Fruit fly (Drosophila melanogaster) whole organism: ENCODE data around the gene twin.

ENCODE experiments used
- CG8478 ChIP-seq: fragments of >200 bp; optimal IDR thresholded peaks from 2 replicates; lab custom pipeline; 2018; ENCODE audit warnings: inconsistent platforms
- Dll ChIP-seq: fragments of >200 bp; optimal IDR thresholded peaks from 2 replicates; lab custom pipeline; 2017
- EcR ChIP-seq, 2 experiments: fragments of >200 bp; optimal IDR thresholded peaks; 2 replicates each; lab custom pipeline; 2017; ENCODE audit warnings: missing biosample characterization in 2 of 2, missing genetic modification characterization in 2 of 2, missing genetic modification reagents in 2 of 2
- pan ChIP-seq: fragments of >200 bp; optimal IDR thresholded peaks from 2 replicates; lab custom pipeline; 2017
- psq ChIP-seq: fragments of >200 bp; optimal IDR thresholded peaks from 2 replicates; lab custom pipeline; 2017
- usp ChIP-seq: fragments of >200 bp; optimal IDR thresholded peaks from 2 replicates; lab custom pipeline; 2017; ENCODE audit warnings: missing biosample characterization, missing genetic modification characterization, mixed read lengths

Gene twin

DNA sequence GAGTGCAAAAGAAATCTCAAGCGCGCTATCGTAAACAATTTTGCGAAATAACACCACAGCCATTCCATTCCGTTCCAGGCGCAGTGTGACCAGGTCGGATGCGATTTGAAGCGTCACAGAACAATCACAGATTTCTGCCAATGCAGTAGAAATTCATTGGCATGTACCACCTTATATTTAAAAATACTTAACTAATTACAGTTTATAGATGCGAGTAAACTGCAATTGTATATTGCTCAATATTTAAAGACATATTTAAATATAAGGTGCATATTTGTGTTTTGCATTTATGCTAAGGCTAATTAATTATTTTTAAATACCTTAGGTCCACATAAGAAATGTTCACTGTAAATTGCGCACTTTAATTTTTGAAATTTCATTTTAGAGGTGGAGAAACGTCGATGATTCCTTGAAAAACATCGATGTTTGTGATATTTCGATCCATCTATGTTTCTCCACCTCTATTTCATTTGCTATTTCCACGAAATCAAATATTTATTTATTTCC, 28.3 kb downstream of the twin start, which contains the start of the genes SMC6 and CG6204:
TSS of gene SMC6 (minus strand) at position 51 of the 507 bp plus-strand sequence.
TSS of gene CG6204 (plus strand) at position 460 of the 507 bp plus-strand sequence.
- no peak for TF ChIP-seq psq (lab: Kevin White, UChicago)
- TF ChIP-seq EcR (GFP tag; optimal IDR thresholded peaks at IDR 0.05; lab: Kevin White, UChicago): no peak
- no peak for TF ChIP-seq usp (GFP tag; lab: Kevin White, UChicago)
- TF ChIP-seq pan (lab: Kevin White, UChicago): no peak
- TF ChIP-seq Dll (lab: Kevin White, UChicago): no peak
- TF ChIP-seq CG8478 (lab: Kevin White, UChicago): no peak

DNA sequence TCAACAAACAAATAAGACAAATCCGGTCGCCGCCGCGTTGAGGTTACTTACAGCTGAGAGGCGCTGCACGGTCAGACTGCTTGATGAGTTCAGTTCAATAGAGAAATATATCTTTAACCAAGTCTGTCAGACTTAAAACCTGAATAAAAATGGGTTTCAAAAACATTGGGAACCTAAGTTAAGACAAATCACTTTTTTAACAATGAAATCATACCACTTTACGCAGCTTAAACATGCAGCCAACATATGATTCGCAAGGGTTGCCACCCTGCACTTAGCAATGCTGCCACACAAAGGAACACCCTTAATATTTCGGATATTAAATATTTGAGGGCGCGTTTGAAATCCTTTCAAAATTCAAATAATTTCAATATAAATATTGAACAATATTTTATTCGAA, 33.1 kb downstream of the twin start, which contains the start of gene CG5515:
TSS of gene CG5515 (minus strand) at position 278 of the 400 bp plus-strand sequence.
- no peak for TF ChIP-seq EcR (GFP tag; optimal IDR thresholded peaks at IDR 0.05; lab: Kevin White, UChicago)
- TF ChIP-seq pan (lab: Kevin White, UChicago): no peak
- no peak for TF ChIP-seq psq (lab: Kevin White, UChicago)
- TF ChIP-seq Dll (lab: Kevin White, UChicago): no peak
- TF ChIP-seq CG8478 (lab: Kevin White, UChicago): no peak
- no peak for TF ChIP-seq usp (GFP tag; lab: Kevin White, UChicago)

DNA sequence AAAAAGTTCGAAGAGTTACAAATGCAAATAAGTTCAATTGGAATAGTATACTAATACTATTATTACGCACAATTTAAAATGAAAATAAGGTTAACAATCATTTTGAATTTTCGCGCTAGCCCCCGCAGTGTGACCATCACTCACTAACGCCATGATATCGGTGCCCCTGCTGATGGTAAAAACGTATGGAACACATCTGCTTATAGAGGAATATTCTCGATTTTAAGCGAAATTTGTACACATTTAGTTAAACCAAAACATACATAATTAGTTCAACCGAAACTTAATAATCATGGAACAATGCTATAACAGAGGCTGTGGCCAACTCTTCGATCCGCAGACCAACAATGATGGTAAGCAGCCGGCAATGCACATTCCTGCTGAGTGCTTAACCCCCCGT, 35.6 kb downstream of the twin start, which contains the start of gene mora:
TSS of gene mora (plus strand) at position 172 of the 400 bp plus-strand sequence.
- TF ChIP-seq CG8478 (lab: Kevin White, UChicago): no peak
- no peak for TF ChIP-seq psq (lab: Kevin White, UChicago)
- TF ChIP-seq Dll (lab: Kevin White, UChicago): no peak

DNA sequence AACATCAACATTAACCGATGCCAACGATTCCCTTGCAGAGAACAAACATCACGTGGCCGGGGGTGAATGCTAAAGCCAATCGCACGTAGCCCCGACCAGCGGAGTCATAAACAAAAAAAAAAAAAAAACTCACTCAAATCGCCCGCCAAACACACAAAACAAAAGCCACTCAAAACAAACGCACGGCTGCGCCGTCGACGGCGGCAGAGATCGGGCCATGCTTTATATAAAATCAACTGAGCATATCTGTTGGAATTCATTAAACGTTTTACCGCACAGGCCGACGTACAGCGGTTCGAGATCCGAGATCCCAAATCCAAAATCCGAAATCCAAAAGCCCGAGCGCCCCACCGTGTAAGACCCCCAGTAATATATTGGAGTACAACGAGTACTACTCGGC, 49.4 kb downstream of the twin start, which contains the start of gene CG13606:
TSS of gene CG13606 (plus strand) at position 250 of the 400 bp plus-strand sequence.
- no peak for TF ChIP-seq usp (GFP tag; lab: Kevin White, UChicago)
- no peak for TF ChIP-seq pan (lab: Kevin White, UChicago)
- TF ChIP-seq psq (lab: Kevin White, UChicago): no peak
- TF ChIP-seq CG8478 (lab: Kevin White, UChicago): no peak
- no peak for TF ChIP-seq Dll (lab: Kevin White, UChicago)
- no peak for TF ChIP-seq EcR (GFP tag; optimal IDR thresholded peaks at IDR 0.05; lab: Kevin White, UChicago)

DNA sequence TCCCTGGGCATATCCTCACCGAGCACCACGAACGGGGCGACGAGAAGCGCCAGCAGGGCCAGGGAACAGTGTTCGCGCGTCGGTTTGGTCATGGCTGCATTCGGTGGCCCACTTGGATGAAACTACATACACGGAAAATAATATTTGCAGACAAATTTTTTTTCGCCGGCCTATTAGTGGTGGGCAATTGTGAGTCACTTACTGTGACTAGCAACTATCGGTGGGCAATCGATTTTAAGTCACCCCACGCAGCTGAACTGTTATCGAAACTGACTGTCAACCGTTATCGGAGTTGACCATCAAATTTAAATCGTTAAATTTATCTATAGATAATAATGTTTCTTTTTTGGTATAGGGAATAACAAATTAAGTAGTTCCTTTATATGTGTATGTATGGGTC, 52.4 kb downstream of the twin start, which contains the start of gene CG5510:
TSS of gene CG5510 (minus strand) at position 201 of the 400 bp plus-strand sequence.
- TF ChIP-seq EcR (GFP tag; optimal IDR thresholded peaks at IDR 0.05; lab: Kevin White, UChicago) (no peak), usp (GFP tag; lab: Kevin White, UChicago) (no peak), Dll (lab: Kevin White, UChicago) (no peak), psq (lab: Kevin White, UChicago) (no peak), CG8478 (lab: Kevin White, UChicago) (no peak), pan (lab: Kevin White, UChicago) (no peak)

DNA sequence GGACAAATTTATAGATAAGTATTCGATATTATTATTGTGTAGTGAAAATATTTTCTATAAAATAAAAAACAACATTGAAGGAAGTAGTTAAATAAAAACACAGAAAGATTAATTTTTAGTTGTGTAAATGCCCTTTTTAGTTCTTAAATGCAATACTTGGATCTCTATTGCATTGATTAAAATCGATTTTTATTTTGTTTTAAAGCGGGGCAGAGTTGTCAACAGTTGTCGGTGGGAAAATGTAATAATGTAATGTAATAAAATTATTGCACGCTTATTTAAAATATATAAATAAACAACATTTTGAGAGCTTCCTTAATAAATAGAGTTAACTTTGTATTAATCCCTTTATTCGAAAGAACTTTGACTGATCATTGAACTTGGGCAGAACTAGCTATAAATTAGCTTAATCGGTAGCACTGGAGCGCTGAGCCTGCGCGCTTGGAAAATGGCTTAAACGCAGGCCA, 58.2 kb downstream of the twin start, which contains the start of gene Apc2:
TSS of gene Apc2 (plus strand) at position 411 of the 467 bp plus-strand sequence.
- TF ChIP-seq Dll (lab: Kevin White, UChicago) (no peak), pan (lab: Kevin White, UChicago) (no peak), EcR (GFP tag; optimal IDR thresholded peaks at IDR 0.05; lab: Kevin White, UChicago) (no peak), psq (lab: Kevin White, UChicago) (no peak), CG8478 (lab: Kevin White, UChicago) (no peak), usp (GFP tag; lab: Kevin White, UChicago) (no peak)

DNA sequence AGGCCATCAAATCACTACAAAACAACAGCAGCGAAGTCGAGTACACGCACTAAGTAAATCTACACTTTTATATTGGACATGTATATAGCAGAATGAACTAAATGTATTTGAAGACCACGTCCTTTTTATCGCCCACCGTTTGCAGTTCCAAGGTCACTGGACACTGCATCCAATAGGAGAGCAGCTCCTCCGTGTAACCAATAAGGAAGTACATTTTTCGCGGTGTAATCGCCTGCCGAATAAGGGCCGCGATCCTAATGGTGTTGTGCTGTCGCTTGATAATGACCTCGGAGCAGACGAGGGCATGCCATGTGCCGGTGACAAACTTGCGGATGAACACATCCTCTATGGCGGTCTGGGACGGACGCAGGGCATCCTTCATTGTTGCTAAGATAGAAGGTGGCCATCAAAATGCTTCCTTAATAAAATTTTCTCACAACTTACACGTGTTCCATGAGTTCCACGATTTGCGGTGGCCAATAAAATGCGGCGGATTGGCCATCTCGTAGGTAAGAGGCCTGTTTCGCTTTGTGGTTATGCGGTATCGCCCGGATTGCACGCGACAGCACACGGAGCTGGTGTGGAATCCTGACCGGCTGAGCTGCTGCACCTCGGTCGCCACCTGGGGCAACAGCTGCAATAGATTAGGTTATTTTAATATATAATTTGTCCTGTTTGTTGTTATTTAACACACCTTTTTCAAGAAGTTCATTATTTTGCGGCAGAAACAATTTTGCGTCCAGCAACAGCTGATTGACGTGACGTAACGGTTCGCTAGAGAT, 58.8 kb downstream of the twin start, which contains the start of gene mRpS24:
TSS of gene mRpS24 (minus strand) at position 772 of the 782 bp plus-strand sequence.
- TF ChIP-seq EcR (GFP tag; optimal IDR thresholded peaks at IDR 0.05; lab: Kevin White, UChicago) (no peak), psq (lab: Kevin White, UChicago) (no peak), Dll (lab: Kevin White, UChicago) (no peak), pan (lab: Kevin White, UChicago) (no peak), usp (GFP tag; lab: Kevin White, UChicago) (no peak), CG8478 (lab: Kevin White, UChicago) (no peak)

DNA sequence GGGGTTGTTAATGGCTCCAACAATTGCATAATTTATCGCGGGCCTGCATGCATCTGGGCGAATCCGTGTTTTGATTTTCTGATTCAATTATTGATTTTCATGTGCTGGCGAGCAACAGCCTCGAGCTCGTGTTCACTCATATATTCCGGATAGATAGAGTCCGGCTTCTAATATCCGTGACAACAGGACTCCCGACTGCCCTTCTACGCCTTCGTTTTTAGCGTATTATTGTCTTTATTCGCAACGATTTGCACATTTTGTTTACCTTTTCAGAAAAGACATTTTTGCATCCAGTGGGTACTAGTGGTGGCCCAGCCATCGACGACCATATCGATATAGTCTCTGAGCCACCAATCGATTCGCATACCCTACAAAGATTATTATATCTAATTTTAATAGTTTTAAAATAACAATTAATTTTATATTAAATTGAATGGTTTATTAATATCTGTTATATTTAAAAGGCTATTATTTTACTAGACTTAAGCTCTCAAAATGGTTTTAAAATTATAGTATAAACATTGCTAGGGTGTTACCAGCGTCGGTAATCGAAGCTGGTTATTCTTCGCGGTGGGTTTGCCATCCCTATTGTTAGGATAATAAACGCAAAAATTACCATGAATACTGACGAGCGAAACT, 60.5 kb downstream of the twin start, which contains the start of the genes Myo95E and TBC1d7:
TSS of gene Myo95E (minus strand) at position 326 of the 639 bp plus-strand sequence.
TSS of gene TBC1d7 (plus strand) at position 555 of the 639 bp plus-strand sequence.
- peak; percentile 69 for TF ChIP-seq pan (lab: Kevin White, UChicago)
- no peak for TF ChIP-seq usp (GFP tag; lab: Kevin White, UChicago)

DNA sequence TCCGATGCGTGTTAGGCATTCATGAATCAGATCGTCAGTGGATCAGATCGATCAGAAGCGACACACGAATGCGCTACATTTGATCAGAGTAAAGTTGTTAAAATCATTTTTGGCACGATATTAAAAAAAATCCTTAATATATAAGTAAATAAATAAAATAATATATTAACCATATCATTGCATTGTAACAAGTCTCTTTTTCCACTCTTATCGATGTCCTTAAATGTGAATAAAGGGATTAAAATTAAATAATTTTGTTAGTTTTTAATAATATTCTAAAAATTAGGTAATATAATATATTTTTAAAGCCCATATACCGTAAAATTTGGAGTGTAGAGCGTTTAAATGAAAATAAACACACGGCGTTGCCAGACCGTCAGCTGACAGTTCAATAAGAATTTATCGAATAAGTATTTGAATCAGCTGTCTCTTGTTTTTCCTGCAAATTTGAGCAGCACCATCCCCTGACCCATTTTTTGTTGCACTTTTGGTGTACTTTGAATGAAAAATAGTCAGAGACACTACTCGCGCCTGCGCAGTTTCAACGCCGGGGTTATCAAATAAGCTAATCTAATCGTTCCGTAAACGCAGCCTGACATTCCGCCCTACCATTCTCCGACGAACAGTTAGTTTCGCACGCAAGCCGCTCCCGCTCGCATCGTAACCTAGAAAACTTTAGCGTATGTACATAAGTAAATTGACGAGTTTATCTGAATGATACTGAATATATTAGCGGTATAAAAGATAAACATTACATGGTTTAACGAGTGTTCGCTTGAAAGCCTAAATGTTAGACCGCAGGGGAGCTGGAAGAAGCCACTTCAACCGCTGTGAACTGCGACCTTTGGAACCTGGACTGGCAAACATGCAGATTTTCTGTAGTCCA, 69.6 kb downstream of the twin start, which contains the start of the genes p38a and CG6178:
TSS of gene p38a (minus strand) at position 398 of the 886 bp plus-strand sequence.
TSS of gene CG6178 (plus strand) at position 424 of the 886 bp plus-strand sequence.
- TF ChIP-seq EcR (GFP tag; optimal IDR thresholded peaks at IDR 0.05; lab: Kevin White, UChicago) (no peak), psq (lab: Kevin White, UChicago) (no peak), usp (GFP tag; lab: Kevin White, UChicago) (no peak), Dll (lab: Kevin White, UChicago) (no peak), CG8478 (lab: Kevin White, UChicago) (no peak), pan (lab: Kevin White, UChicago) (no peak)
